Worm (Caenorhabditis elegans) whole organism, mixed stage, embryonic: ENCODE results near the gene F28A12.3.

ENCODE experiments used
- cnd-1 ChIP-seq: fragments of 200-800 bp; sonication (Bioruptor generic); optimal IDR thresholded peaks from 2 replicates; lab custom pipeline; 2018; ENCODE audit warnings: mild to moderate bottlenecking, missing genetic modification characterization, missing compliant biosample characterization
- elt-3 ChIP-seq: fragments of 150-350 bp; optimal IDR thresholded peaks from 2 replicates; lab custom pipeline; 2014; ENCODE audit warnings: missing biosample characterization, missing genetic modification characterization
- hlh-1 ChIP-seq: fragments of 150-350 bp; optimal IDR thresholded peaks from 2 replicates; lab custom pipeline; 2014; ENCODE audit warnings: missing biosample characterization, missing genetic modification reagents, missing genetic modification characterization
- lin-13 ChIP-seq: fragments of 150-350 bp; optimal IDR thresholded peaks from 2 replicates; lab custom pipeline; 2014; ENCODE audit warnings: missing biosample characterization, missing genetic modification characterization
- pha-4 ChIP-seq: fragments of 150-350 bp; optimal IDR thresholded peaks from 2 replicates; lab custom pipeline; 2018; ENCODE audit warnings: missing biosample characterization, missing genetic modification reagents, missing genetic modification characterization
- snpc-4 ChIP-seq: fragments of 150-350 bp; optimal IDR thresholded peaks from 2 replicates; lab custom pipeline; 2014; ENCODE audit warnings: missing biosample characterization, missing genetic modification characterization
- tbx-8 ChIP-seq: fragments of 200-800 bp; sonication (Bioruptor generic); optimal IDR thresholded peaks from 2 replicates; lab custom pipeline; 2018; ENCODE audit warnings: mild to moderate bottlenecking, missing genetic modification characterization, moderate library complexity, missing compliant biosample characterization
- unc-120 ChIP-seq: sonication (generic microtip); optimal IDR thresholded peaks from 2 replicates; lab custom pipeline; 2017; ENCODE audit warnings: missing genetic modification characterization, missing compliant biosample characterization; ENCODE audit not compliant: poor library complexity, severe bottlenecking
- unc-62 ChIP-seq: fragments of 150-350 bp; optimal IDR thresholded peaks from 2 replicates; lab custom pipeline; 2014; ENCODE audit warnings: missing biosample characterization, missing genetic modification reagents, missing genetic modification characterization
- ztf-11 ChIP-seq: fragments of 150-350 bp; optimal IDR thresholded peaks from 2 replicates; lab custom pipeline; 2014; ENCODE audit warnings: missing biosample characterization, missing genetic modification characterization

- TF ChIP-seq cnd-1 (no peak), pha-4 (tag; lab: Kevin White, UChicago) (no peak), tbx-8 (GFP tag; lab: Kevin White, UChicago) (no peak), unc-120 (tag; lab: Kevin White, UChicago) (no peak), lin-13 (tag; lab: Kevin White, UChicago) (no peak), snpc-4 (tag; lab: Kevin White, UChicago) (no peak), unc-62 (GFP tag; lab: Kevin White, UChicago) (no peak), elt-3 (tag; lab: Kevin White, UChicago) (no peak), ztf-11 (no peak), hlh-1 (no peak)
These were observed 17.4 kb downstream of the F28A12.3 start, which contains the start of gene F41E6.17 for ce11 chrV:8623754-8624153.
